Worm (Caenorhabditis elegans) whole organism, mixed stage, embryonic: ENCODE data around the gene T14G12.6.

ENCODE experiments used
- M03D4.4 ChIP-seq: sonication (generic microtip); optimal IDR thresholded peaks from 2 replicates; lab custom pipeline; 2017; ENCODE audit warnings: mild to moderate bottlenecking, missing genetic modification characterization, missing compliant biosample characterization
- bed-3 ChIP-seq: fragments of 200-800 bp; sonication (Bioruptor generic); optimal IDR thresholded peaks from 3 replicates; lab custom pipeline; 2018; ENCODE audit warnings: mild to moderate bottlenecking, missing genetic modification characterization, moderate library complexity, missing compliant biosample characterization
- blmp-1 ChIP-seq: fragments of 150-350 bp; optimal IDR thresholded peaks from 2 replicates; lab custom pipeline; 2014; ENCODE audit warnings: missing biosample characterization, missing genetic modification characterization
- ceh-39 ChIP-seq: fragments of 150-350 bp; optimal IDR thresholded peaks from 2 replicates; lab custom pipeline; 2014; ENCODE audit warnings: missing biosample characterization, missing genetic modification characterization
- ceh-43 ChIP-seq: fragments of 200-800 bp; sonication (Bioruptor generic); optimal IDR thresholded peaks from 2 replicates; lab custom pipeline; 2018; ENCODE audit warnings: mild to moderate bottlenecking, missing genetic modification characterization, moderate library complexity, missing compliant biosample characterization
- ceh-83 ChIP-seq: fragments of 200-800 bp; sonication (Bioruptor generic); optimal IDR thresholded peaks from 2 replicates; lab custom pipeline; 2018; ENCODE audit warnings: mild to moderate bottlenecking, missing genetic modification characterization, missing compliant biosample characterization
- ces-1 ChIP-seq: fragments of 150-350 bp; optimal IDR thresholded peaks from 2 replicates; lab custom pipeline; 2014; ENCODE audit warnings: missing biosample characterization, missing genetic modification reagents, missing genetic modification characterization
- elt-1 ChIP-seq: sonication (generic microtip); optimal IDR thresholded peaks from 2 replicates; lab custom pipeline; 2017; ENCODE audit warnings: missing genetic modification characterization, mild to moderate bottlenecking, missing compliant biosample characterization, antibody characterized with exemption, moderate library complexity, borderline replicate concordance; ENCODE audit not compliant: insufficient read depth
- elt-3 ChIP-seq: fragments of 150-350 bp; optimal IDR thresholded peaks from 2 replicates; lab custom pipeline; 2014; ENCODE audit warnings: missing biosample characterization, missing genetic modification characterization
- flh-1 ChIP-seq: fragments of 200-800 bp; sonication (Bioruptor generic); optimal IDR thresholded peaks from 2 replicates; lab custom pipeline; 2018; ENCODE audit warnings: mild to moderate bottlenecking, missing genetic modification characterization, moderate library complexity, missing compliant biosample characterization
- hlh-1 ChIP-seq: fragments of 150-350 bp; optimal IDR thresholded peaks from 2 replicates; lab custom pipeline; 2014; ENCODE audit warnings: missing biosample characterization, missing genetic modification reagents, missing genetic modification characterization
- lin-13 ChIP-seq: fragments of 150-350 bp; optimal IDR thresholded peaks from 2 replicates; lab custom pipeline; 2014; ENCODE audit warnings: missing biosample characterization, missing genetic modification characterization
- lin-32 ChIP-seq: fragments of 200-800 bp; sonication (Bioruptor generic); optimal IDR thresholded peaks from 2 replicates; lab custom pipeline; 2018; ENCODE audit warnings: mild to moderate bottlenecking, missing genetic modification characterization, missing compliant biosample characterization
- lsy-2 ChIP-seq: fragments of 150-350 bp; optimal IDR thresholded peaks from 2 replicates; lab custom pipeline; 2014; ENCODE audit warnings: missing biosample characterization, missing genetic modification characterization
- mab-5 ChIP-seq: fragments of 150-350 bp; optimal IDR thresholded peaks from 2 replicates; lab custom pipeline; 2014; ENCODE audit warnings: missing biosample characterization, missing genetic modification characterization
- mep-1 ChIP-seq: fragments of 150-350 bp; optimal IDR thresholded peaks from 2 replicates; lab custom pipeline; 2017; ENCODE audit warnings: missing biosample characterization, missing genetic modification reagents, missing genetic modification characterization, inconsistent platforms
- mls-2 ChIP-seq: sonication (generic microtip); optimal IDR thresholded peaks from 2 replicates; lab custom pipeline; 2016; ENCODE audit warnings: mild to moderate bottlenecking, missing genetic modification characterization, moderate library complexity, missing compliant biosample characterization
- nhr-12 ChIP-seq: fragments of 150-350 bp; optimal IDR thresholded peaks from 2 replicates; lab custom pipeline; 2014; ENCODE audit warnings: missing biosample characterization, missing genetic modification characterization
- nhr-2 ChIP-seq: fragments of 150-350 bp; optimal IDR thresholded peaks from 2 replicates; lab custom pipeline; 2014; ENCODE audit warnings: missing biosample characterization, missing genetic modification characterization
- nhr-237 ChIP-seq: fragments of 150-350 bp; optimal IDR thresholded peaks from 2 replicates; lab custom pipeline; 2014; ENCODE audit warnings: missing biosample characterization, missing genetic modification characterization
- nhr-28 ChIP-seq: fragments of 150-350 bp; optimal IDR thresholded peaks from 2 replicates; lab custom pipeline; 2014; ENCODE audit warnings: missing biosample characterization, missing genetic modification characterization
- pha-4 ChIP-seq: fragments of 150-350 bp; optimal IDR thresholded peaks from 2 replicates; lab custom pipeline; 2018; ENCODE audit warnings: missing biosample characterization, missing genetic modification reagents, missing genetic modification characterization
- sem-2 ChIP-seq: fragments of 200-800 bp; sonication (Bioruptor generic); optimal IDR thresholded peaks from 2 replicates; lab custom pipeline; 2018; ENCODE audit warnings: mild to moderate bottlenecking, missing genetic modification characterization, missing compliant biosample characterization
- snpc-4 ChIP-seq: fragments of 150-350 bp; optimal IDR thresholded peaks from 2 replicates; lab custom pipeline; 2014; ENCODE audit warnings: missing biosample characterization, missing genetic modification characterization
- sptf-1 ChIP-seq: sonication (generic microtip); optimal IDR thresholded peaks from 2 replicates; lab custom pipeline; 2017; ENCODE audit warnings: mild to moderate bottlenecking, missing genetic modification characterization, moderate library complexity, missing compliant biosample characterization
- tbx-8 ChIP-seq: fragments of 200-800 bp; sonication (Bioruptor generic); optimal IDR thresholded peaks from 2 replicates; lab custom pipeline; 2018; ENCODE audit warnings: mild to moderate bottlenecking, missing genetic modification characterization, moderate library complexity, missing compliant biosample characterization
- unc-120 ChIP-seq: sonication (generic microtip); optimal IDR thresholded peaks from 2 replicates; lab custom pipeline; 2017; ENCODE audit warnings: missing genetic modification characterization, missing compliant biosample characterization; ENCODE audit not compliant: poor library complexity, severe bottlenecking
- unc-39 ChIP-seq: fragments of 150-350 bp; optimal IDR thresholded peaks from 2 replicates; lab custom pipeline; 2014; ENCODE audit warnings: missing biosample characterization, missing genetic modification characterization
- unc-62 ChIP-seq: fragments of 150-350 bp; optimal IDR thresholded peaks from 2 replicates; lab custom pipeline; 2014; ENCODE audit warnings: missing biosample characterization, missing genetic modification reagents, missing genetic modification characterization
- ztf-11 ChIP-seq: fragments of 150-350 bp; optimal IDR thresholded peaks from 2 replicates; lab custom pipeline; 2014; ENCODE audit warnings: missing biosample characterization, missing genetic modification characterization

T14G12.6 gene

ce11 chrX:3785111-3785808 is 26.0 kb upstream of the T14G12.6 start:
- TF ChIP-seq sptf-1 (tag; lab: Kevin White, UChicago), result no peak
- TF ChIP-seq hlh-1 (tag; lab: Kevin White, UChicago), result peak; percentile 4

DNA sequence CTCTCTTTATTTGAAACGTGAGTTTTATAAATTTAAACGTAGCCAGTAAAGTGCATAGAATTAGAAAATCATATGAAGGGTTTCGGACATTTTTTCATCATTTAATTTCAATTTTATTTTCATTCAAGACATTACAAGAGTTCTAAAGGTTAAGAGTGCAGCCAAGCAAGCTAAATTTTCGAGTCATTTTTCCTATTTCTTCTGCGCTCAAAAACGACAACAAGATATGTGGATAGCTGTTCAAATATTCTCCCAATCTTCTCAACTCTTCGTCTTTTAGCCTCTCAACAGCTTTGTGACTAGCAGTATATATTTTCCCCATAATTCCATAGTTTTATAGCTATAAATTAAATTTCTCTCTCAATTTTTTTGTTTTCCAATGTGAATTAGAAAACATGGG is 24.4 kb upstream of the T14G12.6 start:
- no peak for TF ChIP-seq ceh-43
- TF ChIP-seq ces-1 (GFP tag; lab: Kevin White, UChicago), result no peak
- TF ChIP-seq pha-4 (tag; lab: Kevin White, UChicago), result no peak
- TF ChIP-seq nhr-2 (tag; lab: Kevin White, UChicago), result no peak
- no peak for TF ChIP-seq lin-13 (tag; lab: Kevin White, UChicago)
- no peak for TF ChIP-seq elt-3 (tag; lab: Kevin White, UChicago)
- no peak for TF ChIP-seq hlh-1 (tag; lab: Kevin White, UChicago)
- no peak for TF ChIP-seq sptf-1 (tag; lab: Kevin White, UChicago)
- TF ChIP-seq lin-32, result no peak
- no peak for TF ChIP-seq mab-5 (tag; lab: Kevin White, UChicago)
- TF ChIP-seq unc-62 (GFP tag; lab: Kevin White, UChicago), result no peak
- no peak for TF ChIP-seq ztf-11 (tag; lab: Kevin White, UChicago)
- TF ChIP-seq mep-1 (tag; lab: Kevin White, UChicago), result no peak
- TF ChIP-seq nhr-237, result no peak
- TF ChIP-seq M03D4.4 (tag; lab: Kevin White, UChicago), result no peak
- TF ChIP-seq bed-3 (GFP tag; lab: Kevin White, UChicago), result no peak
- no peak for TF ChIP-seq lsy-2
- TF ChIP-seq ceh-83 (GFP tag; lab: Kevin White, UChicago), result no peak
- no peak for TF ChIP-seq unc-120 (tag; lab: Kevin White, UChicago)
- no peak for TF ChIP-seq mls-2 (tag; lab: Kevin White, UChicago)

- TF ChIP-seq lin-13 (tag; lab: Kevin White, UChicago), result no peak
- no peak for TF ChIP-seq unc-39
- no peak for TF ChIP-seq sem-2
- TF ChIP-seq ztf-11 (tag; lab: Kevin White, UChicago), result no peak
- no peak for TF ChIP-seq elt-1 (tag; lab: Kevin White, UChicago)
These were observed 21.8 kb upstream of the T14G12.6 start, which contains the start of gene marg-1 for ce11 chrX:3781040-3781439. Gene marg-1, minus strand, starts transcription at chrX:3781140.

- peak; percentile 28 for TF ChIP-seq blmp-1 (tag; lab: Kevin White, UChicago)
- TF ChIP-seq unc-120 (tag; lab: Kevin White, UChicago), result no peak
These were observed 14.0 kb upstream of the T14G12.6 start for ce11 chrX:3773233-3773632.

DNA sequence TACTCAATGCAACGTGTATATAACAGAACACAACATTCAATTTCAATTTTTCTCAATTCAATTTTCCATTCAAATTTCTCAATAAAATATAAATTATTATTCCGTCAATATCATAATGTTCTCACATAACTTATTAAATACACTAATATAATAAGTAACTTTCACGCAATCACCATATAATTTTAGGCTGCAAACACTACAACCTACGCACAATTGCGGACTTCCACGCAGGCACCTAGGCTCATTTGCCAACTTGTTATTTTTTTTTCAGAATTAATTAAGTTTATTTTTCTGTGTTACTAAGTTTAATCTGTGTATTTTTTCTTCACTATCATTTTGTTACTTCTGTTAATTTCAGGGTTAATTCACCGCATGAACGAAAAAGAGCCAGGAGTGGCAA is 13.2 kb upstream of the T14G12.6 start, which contains the start of gene F47B7.2:
TSS of gene F47B7.2 (plus strand) at position 358 of the 400 bp plus-strand sequence.
- TF ChIP-seq nhr-28 (tag; lab: Kevin White, UChicago), result no peak
- no peak for TF ChIP-seq bed-3 (GFP tag; lab: Kevin White, UChicago)
- no peak for TF ChIP-seq hlh-1 (tag; lab: Kevin White, UChicago)
- TF ChIP-seq M03D4.4 (tag; lab: Kevin White, UChicago), result no peak
- peak; percentile 91 for TF ChIP-seq ces-1 (GFP tag; lab: Kevin White, UChicago)
- no peak for TF ChIP-seq ztf-11 (tag; lab: Kevin White, UChicago)
- TF ChIP-seq sptf-1 (tag; lab: Kevin White, UChicago), result peak; percentile 20
- TF ChIP-seq mep-1 (tag; lab: Kevin White, UChicago), result peak; percentile 52

DNA sequence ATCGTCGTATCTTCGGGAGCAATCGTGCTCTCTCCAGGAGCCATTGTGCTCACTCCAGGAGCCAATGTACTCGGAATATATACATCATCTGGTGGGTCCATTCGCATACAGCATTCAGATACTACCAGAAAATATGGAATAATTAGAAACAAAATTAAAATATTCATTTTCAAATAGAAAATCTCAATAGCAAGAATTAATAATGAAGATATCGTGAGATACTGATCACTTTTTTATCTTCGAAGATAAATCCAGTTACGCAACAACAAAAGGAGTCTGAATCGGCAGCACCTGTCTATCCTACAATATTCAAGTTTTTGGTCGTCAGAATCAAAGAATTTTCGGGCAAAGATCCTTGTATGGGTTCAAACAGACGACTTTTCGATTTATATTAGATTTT is 9.5 kb upstream of the T14G12.6 start, which contains the start of gene F47B7.5:
TSS of gene F47B7.5 (minus strand) at position 101 of the 400 bp plus-strand sequence.
- TF ChIP-seq lin-32, result no peak
- TF ChIP-seq sptf-1 (tag; lab: Kevin White, UChicago), result no peak
- no peak for TF ChIP-seq flh-1 (GFP tag; lab: Kevin White, UChicago)
- no peak for TF ChIP-seq ceh-39
- TF ChIP-seq ceh-43, result no peak
- TF ChIP-seq ztf-11 (tag; lab: Kevin White, UChicago), result no peak
- TF ChIP-seq blmp-1 (tag; lab: Kevin White, UChicago), result no peak
- no peak for TF ChIP-seq snpc-4
- TF ChIP-seq pha-4 (tag; lab: Kevin White, UChicago), result no peak
- no peak for TF ChIP-seq sem-2
- TF ChIP-seq nhr-12, result no peak
- no peak for TF ChIP-seq bed-3 (GFP tag; lab: Kevin White, UChicago)
- no peak for TF ChIP-seq nhr-28 (tag; lab: Kevin White, UChicago)
- no peak for TF ChIP-seq mab-5 (tag; lab: Kevin White, UChicago)
- TF ChIP-seq tbx-8 (GFP tag; lab: Kevin White, UChicago), result no peak
- no peak for TF ChIP-seq ces-1 (GFP tag; lab: Kevin White, UChicago)
